Worm (Caenorhabditis elegans) whole organism, L1 larva: ENCODE measurements around the gene Y75B8A.10.
A peak's percentile ranks its signal among the peaks of the same experiment; 100 is the strongest.

ENCODE experiments used
- Y116A8C.19 ChIP-seq: sonication (generic microtip); optimal IDR thresholded peaks from 2 replicates; lab custom pipeline; 2016; ENCODE audit warnings: missing compliant biosample characterization, missing genetic modification characterization, borderline replicate concordance
- aha-1 ChIP-seq: fragments of 150-350 bp; optimal IDR thresholded peaks from 2 replicates; lab custom pipeline; 2014; ENCODE audit warnings: missing biosample characterization, missing genetic modification characterization
- alr-1 ChIP-seq: fragments of 200-800 bp; sonication (Bioruptor generic); optimal IDR thresholded peaks from 2 replicates; lab custom pipeline; 2018; ENCODE audit warnings: borderline replicate concordance, mild to moderate bottlenecking, missing genetic modification characterization, missing compliant biosample characterization
- ama-1 ChIP-seq: fragments of 150-350 bp; optimal IDR thresholded peaks from 2 replicates; lab custom pipeline; 2014
- ceh-8 ChIP-seq: fragments of 200-800 bp; sonication (Bioruptor generic); optimal IDR thresholded peaks from 2 replicates; lab custom pipeline; 2018; ENCODE audit warnings: mild to moderate bottlenecking, missing genetic modification characterization, moderate library complexity, missing compliant biosample characterization
- ceh-90 ChIP-seq: sonication (generic microtip); optimal IDR thresholded peaks from 2 replicates; lab custom pipeline; 2016; ENCODE audit warnings: missing genetic modification characterization, missing compliant biosample characterization
- efl-1 ChIP-seq, 4 experiments: fragments of 150-350 bp; optimal IDR thresholded peaks in 3 of 4; peaks in 1 of 4; 1 replicate in 1 of 4; 2 replicates in 3 of 4; lab custom pipeline; 2014; ENCODE audit warnings: missing biosample characterization in 2 of 4, missing genetic modification characterization in 2 of 4, missing genetic modification reagents in 2 of 4
- efl-3 ChIP-seq: fragments of 200-800 bp; sonication (Bioruptor generic); optimal IDR thresholded peaks from 2 replicates; lab custom pipeline; 2018; ENCODE audit warnings: mild to moderate bottlenecking, missing genetic modification characterization, missing compliant biosample characterization
- egl-13 ChIP-seq: sonication (generic microtip); optimal IDR thresholded peaks from 2 replicates; lab custom pipeline; 2016; ENCODE audit warnings: missing genotype, missing genetic modification reagents, missing genetic modification characterization, missing compliant biosample characterization
- egl-27 ChIP-seq, 2 experiments: fragments of 150-350 bp in 1 of 2; sonication (generic microtip); optimal IDR thresholded peaks; 3 replicates each; lab custom pipeline; 2017 to 2018; ENCODE audit warnings: missing biosample characterization in 2 of 2, missing genetic modification characterization in 2 of 2, missing genetic modification reagents in 2 of 2
- fkh-8 ChIP-seq: sonication (generic microtip); optimal IDR thresholded peaks from 2 replicates; lab custom pipeline; 2016; ENCODE audit warnings: mild to moderate bottlenecking, missing genetic modification characterization, missing compliant biosample characterization
- isw-1 ChIP-seq: fragments of 200-800 bp; sonication (Bioruptor generic); IDR thresholded peaks from 2 replicates; pipeline ENCODE4 v1.3.6; 2022; ENCODE audit warnings: missing genetic modification characterization, missing compliant biosample characterization
- jun-1 ChIP-seq: fragments of 150-350 bp; optimal IDR thresholded peaks from 2 replicates; lab custom pipeline; 2014; ENCODE audit warnings: missing biosample characterization, missing genetic modification reagents, missing genetic modification characterization
- lin-13 ChIP-seq: fragments of 150-350 bp; optimal IDR thresholded peaks from 2 replicates; lab custom pipeline; 2014; ENCODE audit warnings: missing biosample characterization, missing genetic modification reagents, missing genetic modification characterization
- lin-14 ChIP-seq: fragments of 200-800 bp; sonication (Bioruptor generic); optimal IDR thresholded peaks from 2 replicates; lab custom pipeline; 2018; ENCODE audit warnings: mild to moderate bottlenecking, missing genetic modification characterization, moderate library complexity, missing compliant biosample characterization
- lin-35 ChIP-seq, 2 experiments: fragments of 150-350 bp; optimal IDR thresholded peaks; 2 replicates each; lab custom pipeline; 2014; ENCODE audit warnings: missing biosample characterization in 2 of 2, missing genetic modification characterization in 2 of 2, missing genetic modification reagents in 2 of 2
- lsy-2 ChIP-seq, 2 experiments: fragments of 150-350 bp; optimal IDR thresholded peaks; 2 replicates each; lab custom pipeline; 2014; ENCODE audit warnings: missing biosample characterization in 2 of 2, missing genetic modification characterization in 2 of 2
- mdl-1 ChIP-seq, 2 experiments: fragments of 150-350 bp; optimal IDR thresholded peaks; 2 replicates each; lab custom pipeline; 2014 to 2017; ENCODE audit warnings: missing biosample characterization in 2 of 2, missing genetic modification characterization in 2 of 2, inconsistent platforms in 1 of 2
- nhr-11 ChIP-seq: fragments of 150-350 bp; optimal IDR thresholded peaks from 2 replicates; lab custom pipeline; 2014; ENCODE audit warnings: missing biosample characterization, missing genetic modification characterization
- nhr-12 ChIP-seq: sonication (generic microtip); optimal IDR thresholded peaks from 2 replicates; lab custom pipeline; 2017; ENCODE audit warnings: missing biosample characterization, missing genetic modification characterization
- nhr-19 ChIP-seq: fragments of 200-800 bp; sonication (Bioruptor generic); conservative IDR thresholded peaks from 2 replicates; pipeline ENCODE4 v1.3.6; 2022; ENCODE audit warnings: missing genetic modification characterization, missing compliant biosample characterization
- nhr-47 ChIP-seq: sonication (generic microtip); optimal IDR thresholded peaks from 2 replicates; lab custom pipeline; 2016; ENCODE audit warnings: mild to moderate bottlenecking, missing genetic modification characterization, moderate library complexity, missing compliant biosample characterization
- nhr-76 ChIP-seq: sonication (generic microtip); optimal IDR thresholded peaks from 2 replicates; lab custom pipeline; 2017; ENCODE audit warnings: missing biosample characterization, missing genetic modification characterization
- nhr-84 ChIP-seq: sonication (generic microtip); optimal IDR thresholded peaks from 2 replicates; lab custom pipeline; 2017; ENCODE audit warnings: missing biosample characterization, missing genetic modification characterization
- nhr-85 ChIP-seq: sonication (generic microtip); peaks from one replicate; lab custom pipeline; 2016; ENCODE audit warnings: missing genetic modification characterization, inconsistent platforms, missing compliant biosample characterization
- nhr-90 ChIP-seq: sonication (generic microtip); optimal IDR thresholded peaks from 2 replicates; lab custom pipeline; 2016; ENCODE audit warnings: mild to moderate bottlenecking, missing genetic modification characterization, missing compliant biosample characterization; ENCODE audit not compliant: poor library complexity
- pqm-1 ChIP-seq: sonication (generic microtip); optimal IDR thresholded peaks from 3 replicates; lab custom pipeline; 2017; ENCODE audit warnings: missing biosample characterization, missing genetic modification characterization
- sox-4 ChIP-seq: sonication (generic microtip); optimal IDR thresholded peaks from 2 replicates; lab custom pipeline; 2016; ENCODE audit warnings: missing genetic modification characterization, missing compliant biosample characterization
- sptf-1 ChIP-seq: fragments of 150-350 bp; optimal IDR thresholded peaks from 2 replicates; lab custom pipeline; 2014; ENCODE audit warnings: missing biosample characterization, missing genetic modification characterization
- unc-62 ChIP-seq: fragments of 150-350 bp; optimal IDR thresholded peaks from 2 replicates; lab custom pipeline; 2014; ENCODE audit warnings: missing biosample characterization, missing genetic modification reagents, missing genetic modification characterization
- unc-86 ChIP-seq: sonication (generic microtip); optimal IDR thresholded peaks from 2 replicates; lab custom pipeline; 2016; ENCODE audit warnings: missing genetic modification characterization, missing compliant biosample characterization
- unc-98 ChIP-seq: fragments of 200-800 bp; sonication (Bioruptor generic); IDR thresholded peaks from 2 replicates; pipeline ENCODE4 v1.3.6; 2022; ENCODE audit warnings: missing genetic modification characterization, missing compliant biosample characterization
- xbp-1 ChIP-seq: sonication (generic microtip); optimal IDR thresholded peaks from 2 replicates; lab custom pipeline; 2016; ENCODE audit warnings: missing genetic modification characterization, missing compliant biosample characterization
- zip-4 ChIP-seq: fragments of 200-800 bp; sonication (Bioruptor generic); optimal IDR thresholded peaks from 2 replicates; lab custom pipeline; 2018; ENCODE audit warnings: mild to moderate bottlenecking, missing genetic modification characterization, moderate library complexity, missing compliant biosample characterization
- ztf-11 ChIP-seq, 2 experiments: sonication (generic microtip); optimal IDR thresholded peaks; 2 replicates each; lab custom pipeline; 2016 to 2017; ENCODE audit warnings: missing genetic modification characterization in 2 of 2, missing biosample characterization in 1 of 2, missing compliant biosample characterization in 1 of 2
- ztf-4 ChIP-seq: fragments of 150-350 bp; optimal IDR thresholded peaks from 2 replicates; lab custom pipeline; 2014; ENCODE audit warnings: missing biosample characterization, missing genetic modification characterization

Y75B8A.10 gene

ce11 chrIII:12215596-12215995 lies 32.8 kb upstream of the Y75B8A.10 start, which contains the start of gene Y75B8A.13:
Y75B8A.13 (minus strand) TSS chrIII:12215696.
- no peak for TF ChIP-seq unc-98
- no peak for TF ChIP-seq ceh-90
- no peak for TF ChIP-seq nhr-90 (tag; lab: Kevin White, UChicago)
- TF ChIP-seq nhr-47, result no peak
- TF ChIP-seq ztf-11 (tag; optimal IDR thresholded peaks at IDR 0.05; lab: Kevin White, UChicago), result no peak
- no peak for TF ChIP-seq ama-1 (lab: Kevin White, UChicago)
- no peak for TF ChIP-seq egl-27 (tag; optimal IDR thresholded peaks at IDR 0.05; lab: Kevin White, UChicago)
- TF ChIP-seq lsy-2 (tag; optimal IDR thresholded peaks at IDR 0.05; lab: Kevin White, UChicago), result no peak
- no peak for TF ChIP-seq xbp-1 (tag; lab: Kevin White, UChicago)

- TF ChIP-seq fkh-8 (tag; lab: Kevin White, UChicago), result no peak
- TF ChIP-seq nhr-85 (tag; lab: Kevin White, UChicago), result no peak
- TF ChIP-seq ztf-4, result no peak
- no peak for TF ChIP-seq aha-1 (tag; lab: Kevin White, UChicago)
These were observed 24.8 kb upstream of the Y75B8A.10 start for ce11 chrIII:12207574-12207973.

- TF ChIP-seq efl-3 (no peak), nhr-84 (tag; lab: Kevin White, UChicago) (no peak), sptf-1 (tag; lab: Kevin White, UChicago) (no peak), sox-4 (tag; lab: Kevin White, UChicago) (no peak), unc-62 (GFP tag; lab: Kevin White, UChicago) (no peak), pqm-1 (tag; lab: Kevin White, UChicago) (no peak), nhr-11 (no peak), mdl-1 (tag; optimal IDR thresholded peaks at IDR 0.05; lab: Kevin White, UChicago) (no peak), efl-1 (optimal IDR thresholded peaks at IDR 0.05; lab: Kevin White, UChicago) (no peak), efl-1 (GFP tag; optimal IDR thresholded peaks at IDR 0.05 in 1 of 2; lab: Kevin White, UChicago) (no peak), Y116A8C.19 (no peak), jun-1 (tag; lab: Kevin White, UChicago) (no peak), unc-86 (no peak), lin-14 (no peak), isw-1 (no peak), lin-13 (no peak), ztf-11 (tag; optimal IDR thresholded peaks at IDR 0.05; lab: Kevin White, UChicago) (no peak), ceh-90 (no peak)
These were observed 22.5 kb upstream of the Y75B8A.10 start for ce11 chrIII:12205271-12205670.

- TF ChIP-seq fkh-8 (tag; lab: Kevin White, UChicago) (peak; percentile 3), ama-1 (lab: Kevin White, UChicago) (no peak)
These were observed 19.6 kb upstream of the Y75B8A.10 start, which contains the start of gene osm-12 for ce11 chrIII:12202437-12202836. osm-12 (minus strand) TSS chrIII:12202537.

- no peak for TF ChIP-seq ceh-8 (GFP tag; lab: Kevin White, UChicago)
- no peak for TF ChIP-seq nhr-12 (tag; lab: Kevin White, UChicago)
- no peak for TF ChIP-seq efl-1 (optimal IDR thresholded peaks at IDR 0.05; lab: Kevin White, UChicago)
- peak in 1 of 2 experiments; percentile 92 for TF ChIP-seq efl-1 (GFP tag; optimal IDR thresholded peaks at IDR 0.05 in 1 of 2; lab: Kevin White, UChicago)
- TF ChIP-seq alr-1, result no peak
- TF ChIP-seq lin-35 (GFP tag; optimal IDR thresholded peaks at IDR 0.05; lab: Kevin White, UChicago), result no peak
- no peak for TF ChIP-seq nhr-19 (GFP tag; lab: Robert Waterston, UW)
- TF ChIP-seq egl-13, result no peak
These were observed 15.3 kb upstream of the Y75B8A.10 start for ce11 chrIII:12198135-12198534.

- TF ChIP-seq nhr-76 (tag; lab: Kevin White, UChicago) (no peak), zip-4 (GFP tag; lab: Kevin White, UChicago) (no peak)
These were observed 13.2 kb upstream of the Y75B8A.10 start for ce11 chrIII:12195991-12196390.
